Worm (Caenorhabditis elegans) whole organism, young adult: ENCODE data around the gene hrg-6.

ENCODE experiments used
- B0019.2 ChIP-seq: fragments of 200-800 bp; sonication (Bioruptor generic); conservative IDR thresholded peaks from 2 replicates; pipeline ENCODE4 v1.3.6; 2022; ENCODE audit warnings: missing genetic modification reagents, missing genetic modification characterization, missing compliant biosample characterization
- D2030.7 ChIP-seq: fragments of 200-800 bp; sonication (Bioruptor generic); IDR thresholded peaks from 2 replicates; pipeline ENCODE4 v1.3.6; 2022; ENCODE audit warnings: missing genetic modification reagents, missing genetic modification characterization, missing compliant biosample characterization
- F10E7.11 ChIP-seq: sonication (generic microtip); optimal IDR thresholded peaks from 2 replicates; lab custom pipeline; 2017; ENCODE audit warnings: mild to moderate bottlenecking, missing genetic modification characterization, moderate library complexity, missing compliant biosample characterization
- F23B12.7 ChIP-seq: sonication (generic microtip); optimal IDR thresholded peaks from 2 replicates; lab custom pipeline; 2017; ENCODE audit warnings: missing genetic modification characterization, mild to moderate bottlenecking, missing compliant biosample characterization, antibody characterized with exemption, moderate library complexity; ENCODE audit not compliant: insufficient read depth
- F39B2.1 ChIP-seq: fragments of 200-800 bp; sonication (Bioruptor generic); IDR thresholded peaks from 2 replicates; pipeline ENCODE4 v1.3.6; 2022; ENCODE audit warnings: missing genetic modification reagents, missing genetic modification characterization, missing compliant biosample characterization
- F52B5.7 ChIP-seq: sonication (generic microtip); optimal IDR thresholded peaks from 2 replicates; lab custom pipeline; 2016; ENCODE audit warnings: mild to moderate bottlenecking, missing genetic modification characterization, missing compliant biosample characterization
- F55B11.4 ChIP-seq: sonication (generic microtip); optimal IDR thresholded peaks from 2 replicates; lab custom pipeline; 2016; ENCODE audit warnings: missing compliant biosample characterization, missing genetic modification characterization, borderline replicate concordance; ENCODE audit not compliant: insufficient read depth
- F57A8.1 ChIP-seq: fragments of 200-800 bp; sonication (Bioruptor generic); optimal IDR thresholded peaks from 2 replicates; lab custom pipeline; 2018; ENCODE audit warnings: mild to moderate bottlenecking, missing genetic modification characterization, moderate library complexity, missing compliant biosample characterization
- T07F8.4 ChIP-seq: sonication (generic microtip); optimal IDR thresholded peaks from 2 replicates; lab custom pipeline; 2016; ENCODE audit warnings: mild to moderate bottlenecking, missing genetic modification characterization, moderate library complexity, missing compliant biosample characterization
- Y53G8AR.9 ChIP-seq: fragments of 200-800 bp; sonication (Bioruptor generic); conservative IDR thresholded peaks from 2 replicates; pipeline ENCODE4 v1.3.6; 2022; ENCODE audit warnings: missing genetic modification reagents, missing genetic modification characterization, missing compliant biosample characterization
- Y95B8A.8 ChIP-seq: fragments of 200-800 bp; sonication (Bioruptor generic); IDR thresholded peaks from 2 replicates; pipeline ENCODE4 v1.3.6; 2022; ENCODE audit warnings: missing genetic modification reagents, missing genetic modification characterization, missing compliant biosample characterization
- aptf-2 ChIP-seq: fragments of 200-800 bp; sonication (Bioruptor generic); conservative IDR thresholded peaks from 2 replicates; pipeline ENCODE4 v1.3.6; 2022; ENCODE audit warnings: missing genetic modification reagents, missing genetic modification characterization, missing compliant biosample characterization
- aptf-3 ChIP-seq: fragments of 200-800 bp; sonication (Bioruptor generic); IDR thresholded peaks from 2 replicates; pipeline ENCODE4 v1.3.6; 2022; ENCODE audit warnings: missing genetic modification characterization, missing compliant biosample characterization
- attf-5 ChIP-seq: fragments of 200-800 bp; sonication (Bioruptor generic); optimal IDR thresholded peaks from 2 replicates; lab custom pipeline; 2018; ENCODE audit warnings: mild to moderate bottlenecking, missing genetic modification characterization, missing compliant biosample characterization
- ccch-3 ChIP-seq: fragments of 200-800 bp; sonication (Bioruptor generic); optimal IDR thresholded peaks from 2 replicates; lab custom pipeline; 2018; ENCODE audit warnings: mild to moderate bottlenecking, missing genetic modification characterization, missing compliant biosample characterization
- ceh-100 ChIP-seq: fragments of 200-800 bp; sonication (Bioruptor generic); IDR thresholded peaks from 2 replicates; pipeline ENCODE4 v1.3.6; 2022; ENCODE audit warnings: missing genetic modification reagents, missing genetic modification characterization, missing compliant biosample characterization
- ceh-58 ChIP-seq: fragments of 200-800 bp; sonication (Bioruptor generic); IDR thresholded peaks from 2 replicates; pipeline ENCODE4 v1.3.6; 2022; ENCODE audit warnings: missing genetic modification characterization, missing compliant biosample characterization
- chd-7 ChIP-seq: sonication (generic microtip); optimal IDR thresholded peaks from 2 replicates; lab custom pipeline; 2016; ENCODE audit warnings: mild to moderate bottlenecking, missing genetic modification characterization, moderate library complexity, missing compliant biosample characterization
- dox-1 ChIP-seq: fragments of 200-800 bp; sonication (Bioruptor generic); IDR thresholded peaks from 2 replicates; pipeline ENCODE4 v1.3.6; 2022; ENCODE audit warnings: missing genetic modification reagents, missing genetic modification characterization, missing compliant biosample characterization
- egl-18 ChIP-seq: fragments of 200-800 bp; sonication (Bioruptor generic); IDR thresholded peaks from 2 replicates; pipeline ENCODE4 v1.3.6; 2022; ENCODE audit warnings: missing genetic modification reagents, missing genetic modification characterization, missing compliant biosample characterization
- egrh-3 ChIP-seq: fragments of 200-800 bp; sonication (Bioruptor generic); IDR thresholded peaks from 2 replicates; pipeline ENCODE4 v1.3.6; 2022; ENCODE audit warnings: missing genetic modification reagents, missing genetic modification characterization, missing compliant biosample characterization
- ekl-4 ChIP-seq: fragments of 200-800 bp; sonication (Bioruptor generic); IDR thresholded peaks from 2 replicates; pipeline ENCODE4 v1.3.6; 2022; ENCODE audit warnings: missing genetic modification reagents, missing genetic modification characterization, missing compliant biosample characterization
- hlh-26 ChIP-seq: fragments of 200-800 bp; sonication (Bioruptor generic); conservative IDR thresholded peaks from 2 replicates; pipeline ENCODE4 v1.3.6; 2022; ENCODE audit warnings: missing genetic modification reagents, missing genetic modification characterization, missing compliant biosample characterization
- hmg-1.2 ChIP-seq: fragments of 200-800 bp; sonication (Bioruptor generic); IDR thresholded peaks from 2 replicates; pipeline ENCODE4 v1.3.6; 2022; ENCODE audit warnings: missing genetic modification reagents, missing genetic modification characterization, missing compliant biosample characterization
- hmg-20 ChIP-seq: fragments of 200-800 bp; sonication (Bioruptor generic); IDR thresholded peaks from 2 replicates; pipeline ENCODE4 v1.3.6; 2022; ENCODE audit warnings: missing genetic modification reagents, missing genetic modification characterization, missing compliant biosample characterization
- hrde-1 ChIP-seq: sonication (generic microtip); optimal IDR thresholded peaks from 2 replicates; lab custom pipeline; 2016; ENCODE audit warnings: missing genetic modification characterization, mild to moderate bottlenecking, missing compliant biosample characterization, moderate library complexity, missing genotype, missing genetic modification reagents, borderline replicate concordance
- lin-26 ChIP-seq: fragments of 200-800 bp; sonication (Bioruptor generic); IDR thresholded peaks from 2 replicates; pipeline ENCODE4 v1.3.6; 2022; ENCODE audit warnings: missing genetic modification reagents, missing genetic modification characterization, missing compliant biosample characterization
- lin-35 ChIP-seq, 3 experiments: fragments of 150-350 bp in 2 of 3; sonication (generic microtip) in 1 of 3; optimal IDR thresholded peaks; 2 replicates each; lab custom pipeline; 2014 to 2018; ENCODE audit warnings: missing biosample characterization in 3 of 3, missing genetic modification characterization in 3 of 3, missing genetic modification reagents in 3 of 3
- lin-40 ChIP-seq: sonication (generic microtip); optimal IDR thresholded peaks from 2 replicates; lab custom pipeline; 2016; ENCODE audit warnings: missing genetic modification characterization, mild to moderate bottlenecking, missing compliant biosample characterization, missing genotype, missing genetic modification reagents
- lir-1 ChIP-seq: fragments of 200-800 bp; sonication (Bioruptor generic); conservative IDR thresholded peaks from 2 replicates; pipeline ENCODE4 v1.3.6; 2022; ENCODE audit warnings: missing genetic modification reagents, missing genetic modification characterization, missing compliant biosample characterization
- lsy-27 ChIP-seq: sonication (generic microtip); optimal IDR thresholded peaks from 2 replicates; lab custom pipeline; 2017; ENCODE audit warnings: missing genetic modification characterization, mild to moderate bottlenecking, missing compliant biosample characterization, antibody characterized with exemption, missing genotype, borderline replicate concordance; ENCODE audit not compliant: insufficient read depth
- madf-10 ChIP-seq: sonication (generic microtip); optimal IDR thresholded peaks from 2 replicates; lab custom pipeline; 2016; ENCODE audit warnings: mild to moderate bottlenecking, missing genetic modification characterization, missing compliant biosample characterization
- madf-6 ChIP-seq: fragments of 200-800 bp; sonication (Bioruptor generic); IDR thresholded peaks from 2 replicates; pipeline ENCODE4 v1.3.6; 2022; ENCODE audit warnings: missing genetic modification reagents, missing genetic modification characterization, missing compliant biosample characterization
- mcd-1 ChIP-seq: fragments of 200-800 bp; sonication (Bioruptor generic); IDR thresholded peaks from 2 replicates; pipeline ENCODE4 v1.3.6; 2022; ENCODE audit warnings: missing genetic modification reagents, missing genetic modification characterization, missing compliant biosample characterization
- nfya-1 ChIP-seq: sonication (generic microtip); optimal IDR thresholded peaks from 2 replicates; lab custom pipeline; 2017; ENCODE audit warnings: antibody characterized with exemption, missing compliant biosample characterization, missing genetic modification characterization, borderline replicate concordance; ENCODE audit not compliant: insufficient read depth
- nfya-2 ChIP-seq: fragments of 200-800 bp; sonication (Bioruptor generic); IDR thresholded peaks from 2 replicates; pipeline ENCODE4 v1.3.6; 2022; ENCODE audit warnings: missing genetic modification reagents, missing genetic modification characterization, missing compliant biosample characterization
- nfyb-1 ChIP-seq: fragments of 200-800 bp; sonication (Bioruptor generic); IDR thresholded peaks from 2 replicates; pipeline ENCODE4 v1.3.6; 2022; ENCODE audit warnings: missing genetic modification reagents, missing genetic modification characterization, missing compliant biosample characterization
- nhr-90 ChIP-seq: sonication (generic microtip); optimal IDR thresholded peaks from 2 replicates; lab custom pipeline; 2016; ENCODE audit warnings: missing genotype, mild to moderate bottlenecking, missing genetic modification characterization, missing compliant biosample characterization
- sea-2 ChIP-seq: fragments of 200-800 bp; sonication (Bioruptor generic); IDR thresholded peaks from 2 replicates; pipeline ENCODE4 v1.3.6; 2022; ENCODE audit warnings: missing genetic modification characterization, missing compliant biosample characterization
- snpc-4 ChIP-seq, 5 experiments: fragments of 150-350 bp in 1 of 5; sonication (generic microtip) in 4 of 5; optimal IDR thresholded peaks; 2 replicates each; lab custom pipeline; 2014 to 2018; ENCODE audit warnings: missing genetic modification characterization in 5 of 5, missing biosample characterization in 3 of 5, antibody characterized with exemption in 2 of 5, mild to moderate bottlenecking in 2 of 5, missing compliant biosample characterization in 2 of 5, missing genotype in 2 of 5, moderate library complexity in 2 of 5, missing genetic modification reagents in 1 of 5
- somi-1 ChIP-seq: fragments of 200-800 bp; sonication (Bioruptor generic); optimal IDR thresholded peaks from 2 replicates; lab custom pipeline; 2018; ENCODE audit warnings: mild to moderate bottlenecking, missing genetic modification characterization, missing compliant biosample characterization
- tbp1 ChIP-seq: fragments of 200-800 bp; sonication (Bioruptor generic); optimal IDR thresholded peaks from 2 replicates; lab custom pipeline; 2018; ENCODE audit warnings: mild to moderate bottlenecking, missing genetic modification characterization, missing compliant biosample characterization
- zfh-2 ChIP-seq: fragments of 200-800 bp; sonication (Bioruptor generic); conservative IDR thresholded peaks from 2 replicates; pipeline ENCODE4 v1.3.6; 2022; ENCODE audit warnings: missing genetic modification reagents, missing genetic modification characterization, missing compliant biosample characterization
- zim-3 ChIP-seq: sonication (generic microtip); optimal IDR thresholded peaks from 2 replicates; lab custom pipeline; 2017; ENCODE audit warnings: mild to moderate bottlenecking, missing genetic modification characterization, moderate library complexity, missing compliant biosample characterization
- ztf-22 ChIP-seq: fragments of 200-800 bp; sonication (Bioruptor generic); optimal IDR thresholded peaks from 2 replicates; lab custom pipeline; 2018; ENCODE audit warnings: mild to moderate bottlenecking, missing genetic modification characterization, moderate library complexity, missing compliant biosample characterization
- ztf-3 ChIP-seq: fragments of 200-800 bp; sonication (Bioruptor generic); optimal IDR thresholded peaks from 2 replicates; lab custom pipeline; 2018; ENCODE audit warnings: mild to moderate bottlenecking, missing genetic modification characterization, missing compliant biosample characterization

hrg-6 gene

ce11 chrIV:11025941-11026340 lies 6.4 kb upstream of the hrg-6 start (continued):
- TF ChIP-seq chd-7 (peak; percentile 96), lin-40 (tag; lab: Kevin White, UChicago) (no peak), lin-35 (GFP tag; optimal IDR thresholded peaks at IDR 0.05; lab: Kevin White, UChicago) (no peak), aptf-3 (GFP tag; lab: Robert Waterston, UW) (peak; percentile 85; the same call in 1 of the 2 replicates), ccch-3 (GFP tag; lab: Kevin White, UChicago) (no peak), nhr-90 (tag; lab: Kevin White, UChicago) (peak; percentile 97), F52B5.7 (tag; lab: Kevin White, UChicago) (peak; percentile 98), tbp1 (GFP tag; lab: Kevin White, UChicago) (peak; percentile 98), somi-1 (peak; percentile 76), hrde-1 (tag; lab: Kevin White, UChicago) (peak; percentile 95), T07F8.4 (tag; lab: Kevin White, UChicago) (peak; percentile 88), dox-1 (GFP tag; lab: Robert Waterston, UW) (peak; percentile 93), ceh-100 (peak; percentile 66; the same call in 1 of the 2 replicates), nfya-2 (GFP tag; lab: Robert Waterston, UW) (no peak), ceh-58 (GFP tag; lab: Robert Waterston, UW) (peak; percentile 96; the same call in 1 of the 2 replicates), hlh-26 (peak; percentile 75; the same call in 1 of the 2 replicates), lsy-27 (tag; lab: Kevin White, UChicago) (peak; percentile 33), egrh-3 (GFP tag; lab: Robert Waterston, UW) (peak; percentile 53), sea-2 (GFP tag; lab: Robert Waterston, UW) (peak; percentile 79; the same call in 1 of the 2 replicates), F39B2.1 (GFP tag; lab: Robert Waterston, UW) (no peak), B0019.2 (GFP tag; lab: Robert Waterston, UW) (peak; percentile 68), zim-3 (tag; lab: Kevin White, UChicago) (peak; percentile 95), lir-1 (peak; percentile 63; the same call in 1 of the 2 replicates), F57A8.1 (GFP tag; lab: Kevin White, UChicago) (peak; percentile 95), snpc-4 (GFP tag; optimal IDR thresholded peaks at IDR 0.05; lab: Kevin White, UChicago) (peak; percentile 68), snpc-4 (tag; optimal IDR thresholded peaks at IDR 0.05; lab: Kevin White, UChicago) (peak in 3 of 4 experiments; percentile 63 to 76 (median 74)), madf-6 (GFP tag; lab: Robert Waterston, UW) (peak; percentile 80), F10E7.11 (peak; percentile 82), madf-10 (tag; lab: Kevin White, UChicago) (peak; percentile 73), ekl-4 (GFP tag; lab: Robert Waterston, UW) (peak; percentile 88), F23B12.7 (peak; percentile 49), ztf-22 (peak; percentile 68), attf-5 (GFP tag; lab: Kevin White, UChicago) (peak; percentile 87), F55B11.4 (tag; lab: Kevin White, UChicago) (no peak), ztf-3 (GFP tag; lab: Kevin White, UChicago) (peak; percentile 29), aptf-2 (GFP tag; lab: Robert Waterston, UW) (peak; percentile 75; the same call in 1 of the 2 replicates), D2030.7 (GFP tag; lab: Robert Waterston, UW) (peak; percentile 96), nfyb-1 (GFP tag; lab: Robert Waterston, UW) (peak; percentile 87), hmg-1.2 (GFP tag; lab: Robert Waterston, UW) (peak; percentile 74), Y95B8A.8 (GFP tag; lab: Robert Waterston, UW) (no peak; the same call in 1 of the 2 replicates), nfya-1 (tag; lab: Kevin White, UChicago) (no peak), egl-18 (GFP tag; lab: Robert Waterston, UW) (0 out of 2 replicates have a peak, but pooled peaks have one; percentile 77), zfh-2 (GFP tag; lab: Robert Waterston, UW) (no peak; the same call in 1 of the 2 replicates), mcd-1 (GFP tag; lab: Robert Waterston, UW) (peak; percentile 71), Y53G8AR.9 (GFP tag; lab: Robert Waterston, UW) (no peak; the same call in none of the 2 replicates), hmg-20 (GFP tag; lab: Robert Waterston, UW) (peak; percentile 73), lin-26 (GFP tag; lab: Robert Waterston, UW) (peak; percentile 99)
